Fruit fly (Drosophila melanogaster) whole organism, embryonic: Measurements from ENCODE around the gene CG8369.
A peak's percentile ranks its signal among the peaks of the same experiment; 100 is the strongest.

Source experiments
- C15 ChIP-seq: fragments of 200-800 bp; sonication (Bioruptor generic); IDR thresholded peaks from 3 replicates; pipeline ENCODE4 v1.3.6; 2022; ENCODE audit warnings: missing biosample characterization, missing genetic modification characterization
- CG10565 ChIP-seq: fragments of 200-800 bp; sonication (Bioruptor generic); optimal IDR thresholded peaks from 3 replicates; lab custom pipeline; 2016; ENCODE audit warnings: missing biosample characterization, mild to moderate bottlenecking, missing genetic modification characterization
- CG10979 ChIP-seq: fragments of 200-800 bp; sonication (Bioruptor generic); optimal IDR thresholded peaks from 2 replicates; lab custom pipeline; 2018; ENCODE audit warnings: missing biosample characterization, mild to moderate bottlenecking, missing genetic modification characterization, moderate library complexity
- CG11504 ChIP-seq: fragments of 200-800 bp; sonication (Bioruptor generic); optimal IDR thresholded peaks from 3 replicates; lab custom pipeline; 2019; ENCODE audit warnings: missing biosample characterization, mild to moderate bottlenecking, missing genetic modification characterization, moderate library complexity
- CG14441 ChIP-seq: fragments of 200-800 bp; sonication (Bioruptor generic); IDR thresholded peaks from 2 replicates; pipeline ENCODE4 v1.3.6; 2022; ENCODE audit warnings: missing biosample characterization, missing genetic modification characterization
- CG15011 ChIP-seq: fragments of 200-800 bp; sonication (Bioruptor generic); optimal IDR thresholded peaks from 3 replicates; lab custom pipeline; 2018; ENCODE audit warnings: missing biosample characterization, mild to moderate bottlenecking, missing genetic modification characterization
- CG2120 ChIP-seq: fragments of 200-800 bp; sonication (Bioruptor generic); optimal IDR thresholded peaks from 3 replicates; lab custom pipeline; 2016; ENCODE audit warnings: missing biosample characterization, missing genetic modification characterization
- CG2678 ChIP-seq: fragments of 200-800 bp; sonication (Bioruptor generic); optimal IDR thresholded peaks from 3 replicates; lab custom pipeline; 2019; ENCODE audit warnings: missing biosample characterization, mild to moderate bottlenecking, missing genetic modification characterization, moderate library complexity
- CG30403 ChIP-seq: fragments of 200-800 bp; sonication (Bioruptor generic); optimal IDR thresholded peaks from 3 replicates; lab custom pipeline; 2016; ENCODE audit warnings: missing biosample characterization, missing genetic modification characterization
- CG31441 ChIP-seq: fragments of 200-800 bp; sonication (Bioruptor generic); IDR thresholded peaks from 2 replicates; pipeline ENCODE4 v1.3.6; 2022; ENCODE audit warnings: missing biosample characterization, missing genetic modification characterization
- CG34422 ChIP-seq: fragments of 200-800 bp; sonication (Bioruptor generic); IDR thresholded peaks from 3 replicates; pipeline ENCODE4 v1.3.6; 2022; ENCODE audit warnings: missing biosample characterization, missing genetic modification characterization
- CG4360 ChIP-seq: fragments of 200-800 bp; sonication (Bioruptor generic); IDR thresholded peaks from 2 replicates; pipeline ENCODE4 v1.3.6; 2022; ENCODE audit warnings: missing biosample characterization, missing genetic modification characterization
- CG4424 ChIP-seq: fragments of 200-800 bp; sonication (Bioruptor generic); optimal IDR thresholded peaks from 3 replicates; lab custom pipeline; 2016; ENCODE audit warnings: missing biosample characterization, missing genetic modification characterization
- CG4617 ChIP-seq: fragments of 200-800 bp; sonication (Bioruptor generic); optimal IDR thresholded peaks from 3 replicates; lab custom pipeline; 2016; ENCODE audit warnings: missing biosample characterization, missing genetic modification characterization, borderline replicate concordance
- CG8388 ChIP-seq: fragments of 200-800 bp; sonication (Bioruptor generic); optimal IDR thresholded peaks from 2 replicates; lab custom pipeline; 2019; ENCODE audit warnings: missing biosample characterization, mild to moderate bottlenecking, missing genetic modification characterization, moderate library complexity
- CG9215 ChIP-seq: fragments of 200-800 bp; sonication (Bioruptor generic); IDR thresholded peaks from 2 replicates; pipeline ENCODE4 v1.3.6; 2022; ENCODE audit warnings: missing biosample characterization, missing genetic modification characterization
- CG9609 ChIP-seq: fragments of 200-800 bp; sonication (Bioruptor generic); optimal IDR thresholded peaks from 3 replicates; lab custom pipeline; 2016; ENCODE audit warnings: missing biosample characterization, missing genetic modification characterization
- Chrac-16 ChIP-seq: fragments of 200-800 bp; sonication (Bioruptor generic); optimal IDR thresholded peaks from 3 replicates; lab custom pipeline; 2016; ENCODE audit warnings: missing biosample characterization, missing genetic modification characterization
- CkIIα-i1 ChIP-seq: fragments of 200-800 bp; sonication (Bioruptor generic); IDR thresholded peaks from 2 replicates; pipeline ENCODE4 v1.3.6; 2022; ENCODE audit warnings: missing biosample characterization, missing genetic modification characterization
- Dip2 ChIP-seq: fragments of 200-800 bp; sonication (Bioruptor generic); IDR thresholded peaks from 2 replicates; pipeline ENCODE4 v1.3.6; 2022; ENCODE audit warnings: missing biosample characterization, missing genetic modification characterization
- Fer2 ChIP-seq: fragments of 200-800 bp; sonication (Bioruptor generic); optimal IDR thresholded peaks from 2 replicates; lab custom pipeline; 2018; ENCODE audit warnings: missing biosample characterization, mild to moderate bottlenecking, missing genetic modification characterization, moderate library complexity
- H2.0 ChIP-seq: fragments of 200-800 bp; sonication (Bioruptor generic); IDR thresholded peaks from 2 replicates; pipeline ENCODE4 v1.3.6; 2022; ENCODE audit warnings: missing biosample characterization, missing genetic modification characterization
- HLHmδ ChIP-seq: fragments of 200-800 bp; sonication (Bioruptor generic); optimal IDR thresholded peaks from 2 replicates; lab custom pipeline; 2018; ENCODE audit warnings: missing biosample characterization, mild to moderate bottlenecking, missing genetic modification characterization, moderate library complexity
- Hr78 ChIP-seq, 2 experiments: fragments of 200-800 bp in 1 of 2; fragments of >200 bp in 1 of 2; sonication (Bioruptor generic) in 1 of 2; optimal IDR thresholded peaks; 2 replicates each; lab custom pipeline; 2017 to 2019; ENCODE audit warnings: missing biosample characterization in 2 of 2, missing genetic modification characterization in 2 of 2, mild to moderate bottlenecking in 1 of 2, moderate library complexity in 1 of 2
- Jarid2 ChIP-seq: fragments of 200-800 bp; sonication (Bioruptor generic); optimal IDR thresholded peaks from 3 replicates; lab custom pipeline; 2017; ENCODE audit warnings: mild to moderate bottlenecking, missing biosample characterization, missing genetic modification reagents, missing genetic modification characterization
- Meics ChIP-seq: fragments of 200-800 bp; sonication (Bioruptor generic); optimal IDR thresholded peaks from 2 replicates; lab custom pipeline; 2017; ENCODE audit warnings: missing biosample characterization, mild to moderate bottlenecking, missing genetic modification characterization
- NC2α ChIP-seq: fragments of 200-800 bp; sonication (Bioruptor generic); optimal IDR thresholded peaks from 2 replicates; lab custom pipeline; 2016; ENCODE audit warnings: missing biosample characterization, missing genetic modification characterization
- NFAT ChIP-seq: fragments of 200-800 bp; sonication (Bioruptor generic); IDR thresholded peaks from 2 replicates; pipeline ENCODE4 v1.3.6; 2022; ENCODE audit warnings: missing biosample characterization, missing genetic modification characterization
- Opbp ChIP-seq: fragments of 200-800 bp; sonication (Bioruptor generic); IDR thresholded peaks from 3 replicates; pipeline ENCODE4 v1.3.6; 2022; ENCODE audit warnings: missing biosample characterization, missing genetic modification characterization; ENCODE audit not compliant: partially characterized antibody
- Scr ChIP-seq: fragments of 200-800 bp; sonication (Bioruptor generic); IDR thresholded peaks from 2 replicates; pipeline ENCODE4 v1.3.6; 2022; ENCODE audit warnings: missing biosample characterization, missing genetic modification characterization; ENCODE audit not compliant: partially characterized antibody
- Side ChIP-seq: fragments of 200-800 bp; sonication (Bioruptor generic); optimal IDR thresholded peaks from 2 replicates; lab custom pipeline; 2016; ENCODE audit warnings: missing biosample characterization, missing genetic modification characterization
- Six4 ChIP-seq: fragments of 200-800 bp; sonication (Bioruptor generic); optimal IDR thresholded peaks from 2 replicates; lab custom pipeline; 2016; ENCODE audit warnings: missing biosample characterization, missing genetic modification characterization
- Sox100B ChIP-seq: fragments of 200-800 bp; sonication (Bioruptor generic); optimal IDR thresholded peaks from 3 replicates; lab custom pipeline; 2018; ENCODE audit warnings: missing biosample characterization, mild to moderate bottlenecking, missing genetic modification characterization
- Stat92E ChIP-seq, 3 experiments: fragments of >200 bp in 2 of 3; fragments of 200-800 bp in 1 of 3; sonication (Bioruptor generic) in 1 of 3; optimal IDR thresholded peaks; 2 replicates each; lab custom pipeline; 2017 to 2019; ENCODE audit warnings: missing biosample characterization in 3 of 3, missing genetic modification characterization in 3 of 3, mild to moderate bottlenecking in 1 of 3, moderate library complexity in 1 of 3
- ac ChIP-seq: fragments of 200-800 bp; sonication (Bioruptor generic); optimal IDR thresholded peaks from 3 replicates; lab custom pipeline; 2017; ENCODE audit warnings: missing biosample characterization, mild to moderate bottlenecking, missing genetic modification characterization
- bcd ChIP-seq: fragments of 200-800 bp; sonication (Bioruptor generic); optimal IDR thresholded peaks from 2 replicates; lab custom pipeline; 2017; ENCODE audit warnings: missing biosample characterization, mild to moderate bottlenecking, missing genetic modification characterization
- bigmax ChIP-seq: fragments of 200-800 bp; sonication (Bioruptor generic); optimal IDR thresholded peaks from 2 replicates; lab custom pipeline; 2018; ENCODE audit warnings: missing biosample characterization, mild to moderate bottlenecking, missing genetic modification characterization
- cad ChIP-seq: fragments of >200 bp; optimal IDR thresholded peaks from 2 replicates; lab custom pipeline; 2017; ENCODE audit warnings: missing biosample characterization, missing genetic modification characterization
- cas ChIP-seq: fragments of 200-800 bp; sonication (Bioruptor generic); IDR thresholded peaks from 2 replicates; pipeline ENCODE4 v1.3.6; 2022; ENCODE audit warnings: missing biosample characterization, missing genetic modification characterization
- corto ChIP-seq: fragments of 200-800 bp; sonication (Bioruptor generic); optimal IDR thresholded peaks from 2 replicates; lab custom pipeline; 2016; ENCODE audit warnings: missing biosample characterization, mild to moderate bottlenecking, missing genetic modification characterization, moderate library complexity
- croc ChIP-seq: fragments of 200-800 bp; sonication (Bioruptor generic); conservative IDR thresholded peaks from 3 replicates; pipeline ENCODE4 v1.3.6; 2022; ENCODE audit warnings: missing biosample characterization, missing genetic modification characterization
- crp ChIP-seq, 2 experiments: fragments of 200-800 bp; sonication (Bioruptor generic); optimal IDR thresholded peaks; 2 replicates in 1 of 2; 3 replicates in 1 of 2; lab custom pipeline; 2017; ENCODE audit warnings: missing biosample characterization in 2 of 2, missing genetic modification characterization in 2 of 2, mild to moderate bottlenecking in 1 of 2, moderate library complexity in 1 of 2
- ems ChIP-seq: fragments of 200-800 bp; sonication (Bioruptor generic); optimal IDR thresholded peaks from 3 replicates; lab custom pipeline; 2016; ENCODE audit warnings: missing biosample characterization, missing genetic modification characterization
- gro ChIP-seq: fragments of 200-800 bp; sonication (Bioruptor generic); optimal IDR thresholded peaks from 2 replicates; lab custom pipeline; 2016; ENCODE audit warnings: missing biosample characterization, missing genetic modification characterization
- sens ChIP-seq: fragments of 200-800 bp; sonication (Bioruptor generic); peaks from one replicate; lab custom pipeline; 2016; ENCODE audit warnings: missing biosample characterization, missing genetic modification characterization
- sens-2 ChIP-seq: fragments of 200-800 bp; sonication (Bioruptor generic); IDR thresholded peaks from 2 replicates; pipeline ENCODE4 v1.3.6; 2022; ENCODE audit warnings: missing biosample characterization, missing genetic modification characterization
- so ChIP-seq: fragments of 200-800 bp; sonication (Bioruptor generic); IDR thresholded peaks from 3 replicates; pipeline ENCODE4 v1.3.6; 2022; ENCODE audit warnings: missing biosample characterization, missing genetic modification characterization
- stwl ChIP-seq: fragments of 200-800 bp; sonication (Bioruptor generic); optimal IDR thresholded peaks from 3 replicates; lab custom pipeline; 2018; ENCODE audit warnings: missing biosample characterization, mild to moderate bottlenecking, missing genetic modification characterization, moderate library complexity
- tin ChIP-seq: fragments of 200-800 bp; sonication (Bioruptor generic); optimal IDR thresholded peaks from 3 replicates; lab custom pipeline; 2016; ENCODE audit warnings: missing biosample characterization, missing genetic modification characterization
- unc-4 ChIP-seq: fragments of 200-800 bp; sonication (Bioruptor generic); IDR thresholded peaks from 2 replicates; pipeline ENCODE4 v1.3.6; 2022; ENCODE audit warnings: missing biosample characterization, missing genetic modification characterization; ENCODE audit not compliant: partially characterized antibody

Gene CG8369

DNA sequence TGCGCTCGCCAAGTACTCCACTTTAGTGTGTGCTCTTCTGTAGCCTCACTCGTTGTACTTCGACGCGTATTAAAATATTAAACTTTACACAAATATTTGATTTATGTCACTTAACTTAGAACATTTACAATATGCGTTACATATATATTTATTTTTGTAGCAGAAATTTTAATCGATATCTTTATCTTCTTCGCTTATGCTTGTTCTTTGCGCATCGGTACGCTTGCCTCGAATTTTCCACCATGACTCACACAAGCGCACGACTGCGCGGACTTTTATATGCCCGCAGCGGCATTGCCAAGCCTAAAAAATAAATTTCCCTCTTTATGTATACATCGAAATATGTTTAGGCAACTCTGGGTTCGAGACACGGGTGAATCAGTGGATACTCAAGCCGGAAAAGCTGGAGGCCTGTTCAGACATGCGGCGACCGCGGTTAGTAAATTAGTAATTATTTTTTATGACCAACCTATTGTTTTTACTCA is 1.3 kb upstream of the CG8369 start, which contains the start of gene aqz (continued):
- TF ChIP-seq CG4424 (GFP tag; lab: Kevin White, UChicago) (peak; percentile 32), stwl (tag; lab: Kevin White, UChicago) (peak; percentile 84), CG4617 (GFP tag; lab: Kevin White, UChicago) (peak; percentile 68), CG30403 (peak; percentile 63), bigmax (peak; percentile 38), CG9215 (GFP tag; lab: Robert Waterston, UW) (peak; percentile 100), NFAT (GFP tag; lab: Robert Waterston, UW) (peak; percentile 72), Scr (peak; percentile 54), CG34422 (peak; percentile 76; the same call in 2 of the 3 replicates), Jarid2 (GFP tag; lab: Kevin White, UChicago) (peak; percentile 88), CG8388 (GFP tag; lab: Kevin White, UChicago) (peak; percentile 12), CG15011 (GFP tag; lab: Kevin White, UChicago) (peak; percentile 31), Sox100B (GFP tag; lab: Kevin White, UChicago) (no peak), Hr78 (GFP tag; optimal IDR thresholded peaks at IDR 0.05; lab: Kevin White, UChicago) (no peak), NC2α (GFP tag; lab: Kevin White, UChicago) (peak; percentile 91), Meics (GFP tag; lab: Kevin White, UChicago) (peak; percentile 33), unc-4 (GFP tag; lab: Robert Waterston, UW) (peak; percentile 57), CkIIα-i1 (GFP tag; lab: Robert Waterston, UW) (no peak), sens (GFP tag; lab: Kevin White, UChicago) (peak; percentile 91), CG2120 (GFP tag; lab: Kevin White, UChicago) (peak; percentile 77), CG11504 (peak; percentile 80), sens-2 (GFP tag; lab: Robert Waterston, UW) (0 out of 2 replicates have a peak, but pooled peaks have one; percentile 21), H2.0 (no peak), Opbp (GFP tag; lab: Robert Waterston, UW) (peak; percentile 79), CG10565 (GFP tag; lab: Kevin White, UChicago) (no peak), Chrac-16 (GFP tag; lab: Kevin White, UChicago) (peak; percentile 32), CG10979 (tag; lab: Kevin White, UChicago) (peak; percentile 37), cas (GFP tag; lab: Robert Waterston, UW) (no peak), Dip2 (GFP tag; lab: Robert Waterston, UW) (no peak), CG14441 (GFP tag; lab: Robert Waterston, UW) (peak; percentile 33; the same call in 1 of the 2 replicates), ac (GFP tag; lab: Kevin White, UChicago) (no peak), C15 (GFP tag; lab: Robert Waterston, UW) (0 out of 3 replicates have a peak, but pooled peaks have one; percentile 34), so (GFP tag; lab: Robert Waterston, UW) (peak; percentile 70; the same call in 2 of the 3 replicates), crp (GFP tag; optimal IDR thresholded peaks at IDR 0.05; lab: Kevin White, UChicago) (peak in 1 of 2 experiments; percentile 51), Six4 (GFP tag; lab: Kevin White, UChicago) (no peak), CG9609 (peak; percentile 53), corto (no peak), bcd (GFP tag; lab: Kevin White, UChicago) (peak; percentile 66), CG4360 (GFP tag; lab: Robert Waterston, UW) (peak; percentile 50), Stat92E (GFP tag; optimal IDR thresholded peaks at IDR 0.05; lab: Kevin White, UChicago) (peak in 1 of 3 experiments; percentile 90), tin (GFP tag; lab: Kevin White, UChicago) (peak; percentile 54), croc (GFP tag; lab: Robert Waterston, UW) (no peak), HLHmδ (GFP tag; lab: Kevin White, UChicago) (peak; percentile 81), cad (GFP tag; lab: Kevin White, UChicago) (peak; percentile 54), ems (peak; percentile 74), Side (peak; percentile 74), CG2678 (tag; lab: Kevin White, UChicago) (peak; percentile 56), gro (GFP tag; lab: Kevin White, UChicago) (peak; percentile 72), Fer2 (tag; lab: Kevin White, UChicago) (no peak), CG31441 (GFP tag; lab: Robert Waterston, UW) (peak; percentile 39)
